Worm (Caenorhabditis elegans) whole organism, early embryonic: ENCODE measurements around the gene srbc-30.

ENCODE experiments used
- ama-1 ChIP-seq: fragments of 150-350 bp; optimal IDR thresholded peaks from 2 replicates; lab custom pipeline; 2014
- flt-1 ChIP-seq: fragments of 200-800 bp; sonication (Bioruptor generic); IDR thresholded peaks from 2 replicates; pipeline ENCODE4 v1.3.6; 2022; ENCODE audit warnings: missing genetic modification characterization, missing compliant biosample characterization
- tbx-11 ChIP-seq: fragments of 200-800 bp; sonication (Bioruptor generic); IDR thresholded peaks from 2 replicates; pipeline ENCODE4 v1.3.6; 2022; ENCODE audit warnings: missing genetic modification characterization, missing compliant biosample characterization
- tra-4 ChIP-seq: sonication (generic microtip); optimal IDR thresholded peaks from 2 replicates; lab custom pipeline; 2017; ENCODE audit warnings: missing genetic modification characterization, missing compliant biosample characterization

DNA sequence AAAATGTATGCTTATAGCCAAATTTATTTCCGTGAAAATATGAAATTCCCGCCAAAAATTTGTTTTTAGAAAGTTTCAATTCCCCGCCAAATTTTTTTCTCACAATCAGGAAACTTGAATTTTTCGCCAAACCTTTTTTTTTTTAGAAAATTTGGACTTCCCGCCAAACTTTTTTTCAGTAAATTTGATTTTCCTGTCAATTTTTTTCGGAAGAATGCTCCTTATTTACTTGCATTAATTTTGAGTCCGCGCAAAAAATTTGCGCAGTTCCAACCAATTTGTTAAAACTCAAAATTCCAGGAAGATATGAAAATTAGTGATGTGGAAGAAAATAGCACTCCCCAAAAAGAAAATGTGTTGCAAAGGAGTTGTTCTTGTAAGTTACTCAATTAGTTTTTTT, 20.3 kb downstream of the srbc-30 start, which contains the start of gene slc-28.2:
- TF ChIP-seq tbx-11 (GFP tag; lab: Robert Waterston, UW) (no peak), tra-4 (tag; lab: Kevin White, UChicago) (no peak), flt-1 (no peak), ama-1 (lab: Kevin White, UChicago) (no peak)
